Worm (Caenorhabditis elegans): ENCODE measurements around the gene cyn-3.

DNA sequence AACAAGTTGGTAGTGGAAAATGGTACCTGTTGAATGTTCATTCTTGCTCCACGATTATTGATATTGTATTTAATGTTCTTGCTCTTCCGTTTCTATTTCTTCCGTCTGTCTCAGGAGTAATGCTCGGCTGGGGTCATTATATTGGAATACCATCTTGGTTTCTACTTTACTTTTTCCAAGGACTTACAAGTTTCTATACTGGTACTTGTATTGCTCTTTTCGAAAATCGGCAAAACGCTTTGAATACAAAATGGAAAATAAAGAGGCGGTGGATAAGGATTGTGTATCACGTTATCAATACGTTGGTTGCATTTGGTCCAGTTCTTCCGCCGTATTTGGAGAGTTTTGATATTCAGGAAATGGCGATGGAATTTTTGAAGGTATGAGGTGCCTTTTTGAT is 37.7 kb upstream of the cyn-3 start:
- TF ChIP-seq lir-3 (tag; optimal IDR thresholded peaks at IDR 0.05; ENCODE audit: poor library complexity) (no peak), dpl-1 (GFP tag; optimal IDR thresholded peaks at IDR 0.05) (no peak), ceh-82 (tag; optimal IDR thresholded peaks at IDR 0.05) (no peak), tlp-1 (tag; optimal IDR thresholded peaks at IDR 0.05) (no peak), unc-62 (GFP tag; optimal IDR thresholded peaks at IDR 0.05) (no peak)
